Fruit fly (Drosophila melanogaster) whole organism, embryonic: ENCODE results near the gene CG33643.

ENCODE experiments used
- Abd-B ChIP-seq: fragments of 200-800 bp; sonication (Bioruptor generic); optimal IDR thresholded peaks from 2 replicates; lab custom pipeline; 2018; ENCODE audit warnings: missing biosample characterization, mild to moderate bottlenecking, missing genetic modification characterization, moderate library complexity
- Adf1 ChIP-seq: fragments of 200-800 bp; sonication (Bioruptor generic); IDR thresholded peaks from 2 replicates; pipeline ENCODE4 v1.3.6; 2022; ENCODE audit warnings: missing biosample characterization, missing genetic modification characterization
- BtbVII ChIP-seq: fragments of 200-800 bp; sonication (Bioruptor generic); optimal IDR thresholded peaks from 3 replicates; lab custom pipeline; 2017; ENCODE audit warnings: missing biosample characterization, mild to moderate bottlenecking, missing genetic modification characterization
- CG10267 ChIP-seq: fragments of 200-800 bp; sonication (Bioruptor generic); optimal IDR thresholded peaks from 2 replicates; lab custom pipeline; 2018; ENCODE audit warnings: missing biosample characterization, mild to moderate bottlenecking, missing genetic modification characterization, moderate library complexity
- CG10274 ChIP-seq: fragments of 200-800 bp; sonication (Bioruptor generic); optimal IDR thresholded peaks from 3 replicates; lab custom pipeline; 2017; ENCODE audit warnings: missing biosample characterization, mild to moderate bottlenecking, missing genetic modification characterization
- CG11504 ChIP-seq: fragments of 200-800 bp; sonication (Bioruptor generic); optimal IDR thresholded peaks from 3 replicates; lab custom pipeline; 2019; ENCODE audit warnings: missing biosample characterization, mild to moderate bottlenecking, missing genetic modification characterization, moderate library complexity
- CG12071 ChIP-seq: fragments of 200-800 bp; sonication (Bioruptor generic); optimal IDR thresholded peaks from 3 replicates; lab custom pipeline; 2018; ENCODE audit warnings: missing biosample characterization, mild to moderate bottlenecking, missing genetic modification characterization
- CG15269 ChIP-seq: fragments of 200-800 bp; sonication (Bioruptor generic); optimal IDR thresholded peaks from 2 replicates; lab custom pipeline; 2018; ENCODE audit warnings: missing biosample characterization, mild to moderate bottlenecking, missing genetic modification characterization, moderate library complexity
- CG17359 ChIP-seq: fragments of 200-800 bp; sonication (Bioruptor generic); optimal IDR thresholded peaks from 3 replicates; lab custom pipeline; 2018; ENCODE audit warnings: missing biosample characterization, mild to moderate bottlenecking, missing genetic modification characterization, moderate library complexity
- CG1832 ChIP-seq: fragments of 200-800 bp; sonication (Bioruptor generic); optimal IDR thresholded peaks from 2 replicates; lab custom pipeline; 2017; ENCODE audit warnings: missing biosample characterization, mild to moderate bottlenecking, missing genetic modification characterization, inconsistent platforms
- CG2678 ChIP-seq: fragments of 200-800 bp; sonication (Bioruptor generic); optimal IDR thresholded peaks from 3 replicates; lab custom pipeline; 2019; ENCODE audit warnings: missing biosample characterization, mild to moderate bottlenecking, missing genetic modification characterization, moderate library complexity
- CG2712 ChIP-seq: fragments of 200-800 bp; optimal IDR thresholded peaks from 3 replicates; lab custom pipeline; 2019; ENCODE audit warnings: missing biosample characterization, mild to moderate bottlenecking, missing genetic modification characterization, moderate library complexity
- CG32772 ChIP-seq: fragments of 200-800 bp; sonication (Bioruptor generic); IDR thresholded peaks from 2 replicates; pipeline ENCODE4 v1.3.6; 2022; ENCODE audit warnings: missing biosample characterization, missing genetic modification characterization
- CG3847 ChIP-seq: fragments of 200-800 bp; sonication (Bioruptor generic); IDR thresholded peaks from 2 replicates; pipeline ENCODE4 v1.3.6; 2022; ENCODE audit warnings: missing biosample characterization, missing genetic modification characterization
- CG4730 ChIP-seq: fragments of 200-800 bp; sonication (Bioruptor generic); IDR thresholded peaks from 2 replicates; pipeline ENCODE4 v1.3.6; 2022; ENCODE audit warnings: missing biosample characterization, missing genetic modification characterization
- CG6813 ChIP-seq: fragments of 200-800 bp; sonication (Bioruptor generic); optimal IDR thresholded peaks from 2 replicates; lab custom pipeline; 2017; ENCODE audit warnings: missing biosample characterization, missing genetic modification characterization, mild to moderate bottlenecking, moderate library complexity, missing genetic modification reagents
- CG8944 ChIP-seq: fragments of 200-800 bp; sonication (Bioruptor generic); optimal IDR thresholded peaks from 3 replicates; lab custom pipeline; 2016; ENCODE audit warnings: missing biosample characterization, missing genetic modification characterization
- CG9437 ChIP-seq: fragments of 200-800 bp; sonication (Bioruptor generic); optimal IDR thresholded peaks from 2 replicates; lab custom pipeline; 2018; ENCODE audit warnings: missing biosample characterization, mild to moderate bottlenecking, missing genetic modification characterization
- Dfd ChIP-seq, 2 experiments: fragments of >200 bp; optimal IDR thresholded peaks; 2 replicates each; lab custom pipeline; 2017; ENCODE audit warnings: missing biosample characterization in 2 of 2, missing genetic modification characterization in 2 of 2
- Dref ChIP-seq: fragments of 200-800 bp; sonication (Bioruptor generic); IDR thresholded peaks from 2 replicates; pipeline ENCODE4 v1.3.6; 2022; ENCODE audit warnings: missing biosample characterization, missing genetic modification characterization
- Gsc ChIP-seq: fragments of 200-800 bp; sonication (Bioruptor generic); IDR thresholded peaks from 2 replicates; pipeline ENCODE4 v1.3.6; 2022; ENCODE audit warnings: missing biosample characterization, missing genetic modification characterization
- HmgZ ChIP-seq: fragments of 200-800 bp; sonication (Bioruptor generic); optimal IDR thresholded peaks from 2 replicates; lab custom pipeline; 2018; ENCODE audit warnings: missing biosample characterization, mild to moderate bottlenecking, missing genetic modification characterization
- Mrtf ChIP-seq: fragments of 200-800 bp; sonication (Bioruptor generic); IDR thresholded peaks from 3 replicates; pipeline ENCODE4 v1.3.6; 2022; ENCODE audit warnings: missing biosample characterization, missing genetic modification characterization
- Nf-YC ChIP-seq: fragments of 200-800 bp; optimal IDR thresholded peaks from 3 replicates; lab custom pipeline; 2019; ENCODE audit warnings: missing biosample characterization, mild to moderate bottlenecking, missing genetic modification characterization, moderate library complexity
- Rfx ChIP-seq: fragments of 200-800 bp; sonication (Bioruptor generic); IDR thresholded peaks from 2 replicates; pipeline ENCODE4 v1.3.6; 2022; ENCODE audit warnings: missing biosample characterization, missing genetic modification characterization
- Sox102F ChIP-seq: fragments of 200-800 bp; sonication (Bioruptor generic); optimal IDR thresholded peaks from 2 replicates; lab custom pipeline; 2018; ENCODE audit warnings: missing biosample characterization, mild to moderate bottlenecking, missing genetic modification characterization, moderate library complexity
- Stat92E ChIP-seq, 3 experiments: fragments of >200 bp in 2 of 3; fragments of 200-800 bp in 1 of 3; sonication (Bioruptor generic) in 1 of 3; optimal IDR thresholded peaks; 2 replicates each; lab custom pipeline; 2017 to 2019; ENCODE audit warnings: missing biosample characterization in 3 of 3, missing genetic modification characterization in 3 of 3, mild to moderate bottlenecking in 1 of 3, moderate library complexity in 1 of 3
- ase ChIP-seq: fragments of 200-800 bp; sonication (Bioruptor generic); IDR thresholded peaks from 3 replicates; pipeline ENCODE4 v1.3.6; 2022; ENCODE audit warnings: missing biosample characterization, missing genetic modification characterization
- az2 ChIP-seq: fragments of 200-800 bp; sonication (Bioruptor generic); optimal IDR thresholded peaks from 3 replicates; lab custom pipeline; 2016; ENCODE audit warnings: missing biosample characterization, missing genetic modification characterization
- cas ChIP-seq: fragments of 200-800 bp; sonication (Bioruptor generic); IDR thresholded peaks from 2 replicates; pipeline ENCODE4 v1.3.6; 2022; ENCODE audit warnings: missing biosample characterization, missing genetic modification characterization
- crol ChIP-seq: fragments of 200-800 bp; sonication (Bioruptor generic); IDR thresholded peaks from 2 replicates; pipeline ENCODE4 v1.3.6; 2022; ENCODE audit warnings: missing biosample characterization, missing genetic modification characterization
- dan ChIP-seq: fragments of 200-800 bp; sonication (Bioruptor generic); IDR thresholded peaks from 2 replicates; pipeline ENCODE4 v1.3.6; 2022; ENCODE audit warnings: missing biosample characterization, missing genetic modification characterization
- ems ChIP-seq: fragments of 200-800 bp; sonication (Bioruptor generic); optimal IDR thresholded peaks from 3 replicates; lab custom pipeline; 2016; ENCODE audit warnings: missing biosample characterization, missing genetic modification characterization
- ewg ChIP-seq: fragments of 200-800 bp; sonication (Bioruptor generic); optimal IDR thresholded peaks from 3 replicates; lab custom pipeline; 2017; ENCODE audit warnings: mild to moderate bottlenecking, missing biosample characterization, missing genetic modification reagents, missing genetic modification characterization
- fd64A ChIP-seq: fragments of 200-800 bp; sonication (Bioruptor generic); optimal IDR thresholded peaks from 3 replicates; lab custom pipeline; 2018; ENCODE audit warnings: missing biosample characterization, mild to moderate bottlenecking, missing genetic modification characterization
- fd96Cb ChIP-seq: fragments of 200-800 bp; sonication (Bioruptor generic); optimal IDR thresholded peaks from 2 replicates; lab custom pipeline; 2018; ENCODE audit warnings: missing biosample characterization, mild to moderate bottlenecking, missing genetic modification characterization, moderate library complexity
- grn ChIP-seq: fragments of 200-800 bp; sonication (Bioruptor generic); optimal IDR thresholded peaks from 3 replicates; lab custom pipeline; 2017; ENCODE audit warnings: missing biosample characterization, missing genetic modification characterization
- h ChIP-seq: fragments of >200 bp; optimal IDR thresholded peaks from 2 replicates; lab custom pipeline; 2017
- inv ChIP-seq: fragments of 200-800 bp; sonication (Bioruptor generic); IDR thresholded peaks from 2 replicates; pipeline ENCODE4 v1.3.6; 2022; ENCODE audit warnings: missing biosample characterization, missing genetic modification characterization; ENCODE audit not compliant: partially characterized antibody
- lilli ChIP-seq: fragments of 200-800 bp; sonication (Bioruptor generic); optimal IDR thresholded peaks from 3 replicates; lab custom pipeline; 2016; ENCODE audit warnings: missing biosample characterization, missing genetic modification characterization
- maf-S ChIP-seq: fragments of 200-800 bp; sonication (Bioruptor generic); optimal IDR thresholded peaks from 2 replicates; lab custom pipeline; 2016; ENCODE audit warnings: missing biosample characterization, missing genetic modification characterization
- mld ChIP-seq: fragments of 200-800 bp; sonication (Bioruptor generic); IDR thresholded peaks from 3 replicates; pipeline ENCODE4 v1.3.6; 2022; ENCODE audit warnings: missing biosample characterization, missing genetic modification characterization; ENCODE audit not compliant: partially characterized antibody
- p53 ChIP-seq: fragments of 200-800 bp; sonication (Bioruptor generic); optimal IDR thresholded peaks from 2 replicates; lab custom pipeline; 2016; ENCODE audit warnings: missing biosample characterization, missing genetic modification characterization
- repo ChIP-seq: fragments of 200-800 bp; sonication (Bioruptor generic); optimal IDR thresholded peaks from 2 replicates; lab custom pipeline; 2016; ENCODE audit warnings: missing biosample characterization, missing genetic modification characterization
- sim ChIP-seq: fragments of 200-800 bp; sonication (Bioruptor generic); IDR thresholded peaks from 2 replicates; pipeline ENCODE4 v1.3.6; 2022; ENCODE audit warnings: missing biosample characterization, missing genetic modification characterization
- slp2 ChIP-seq: fragments of 200-800 bp; sonication (Bioruptor generic); optimal IDR thresholded peaks from 2 replicates; lab custom pipeline; 2016; ENCODE audit warnings: missing biosample characterization, missing genetic modification characterization
- sqz ChIP-seq: fragments of 200-800 bp; sonication (Bioruptor generic); optimal IDR thresholded peaks from 3 replicates; lab custom pipeline; 2018; ENCODE audit warnings: missing biosample characterization, mild to moderate bottlenecking, missing genetic modification characterization
- tna ChIP-seq: fragments of 200-800 bp; sonication (Bioruptor generic); IDR thresholded peaks from 2 replicates; pipeline ENCODE4 v1.3.6; 2022; ENCODE audit warnings: missing biosample characterization, missing genetic modification characterization; ENCODE audit not compliant: partially characterized antibody

Gene CG33643

dm6 chr2L:13548786-13549780, 18.2 kb downstream of the CG33643 start, which contains the start of gene B4 (continued):
- peak; percentile 9 for TF ChIP-seq grn (GFP tag; lab: Kevin White, UChicago)
- no peak for TF ChIP-seq az2 (GFP tag; lab: Kevin White, UChicago)
- TF ChIP-seq CG2712 = no peak
- TF ChIP-seq CG1832 (GFP tag; lab: Kevin White, UChicago) = no peak
- no peak for TF ChIP-seq CG9437
- no peak for TF ChIP-seq Gsc (GFP tag; lab: Robert Waterston, UW)
- TF ChIP-seq CG3847 (GFP tag; lab: Robert Waterston, UW) = peak; percentile 38; the same call in 1 of the 2 replicates
- peak; percentile 40 for TF ChIP-seq CG17359 (tag; lab: Kevin White, UChicago)
- TF ChIP-seq CG6813 = peak; percentile 69
- no peak for TF ChIP-seq CG10267 (tag; lab: Kevin White, UChicago)
- peak; percentile 59; the same call in 1 of the 2 replicates for TF ChIP-seq Rfx (GFP tag; lab: Robert Waterston, UW)
- TF ChIP-seq Mrtf (GFP tag; lab: Robert Waterston, UW) = no peak
- peak; percentile 58; the same call in 1 of the 2 replicates for TF ChIP-seq Adf1
- TF ChIP-seq CG15269 = peak; percentile 9
- peak in 1 of 3 experiments; percentile 28 for TF ChIP-seq Stat92E (GFP tag; optimal IDR thresholded peaks at IDR 0.05; lab: Kevin White, UChicago)
- no peak for TF ChIP-seq Nf-YC
- TF ChIP-seq sim (GFP tag; lab: Robert Waterston, UW) = no peak
- TF ChIP-seq slp2 (GFP tag; lab: Kevin White, UChicago) = no peak
- no peak for TF ChIP-seq dan (GFP tag; lab: Robert Waterston, UW)
- TF ChIP-seq CG10274 (GFP tag; lab: Kevin White, UChicago) = no peak
- TF ChIP-seq p53 (GFP tag; lab: Kevin White, UChicago) = peak; percentile 10
- peak; percentile 72 for TF ChIP-seq CG12071 (GFP tag; lab: Kevin White, UChicago)
- peak; percentile 26; the same call in 1 of the 2 replicates for TF ChIP-seq inv (GFP tag; lab: Robert Waterston, UW)
- TF ChIP-seq ase = no peak
- TF ChIP-seq Abd-B = no peak
- no peak for TF ChIP-seq maf-S (GFP tag; lab: Kevin White, UChicago)
- TF ChIP-seq ewg (GFP tag; lab: Kevin White, UChicago) = peak; percentile 20
- peak; percentile 69 for TF ChIP-seq fd64A (GFP tag; lab: Kevin White, UChicago)
- TF ChIP-seq lilli (GFP tag; lab: Kevin White, UChicago) = peak; percentile 6
- peak; percentile 12 for TF ChIP-seq HmgZ (tag; lab: Kevin White, UChicago)
- TF ChIP-seq tna = peak; percentile 38; the same call in 1 of the 2 replicates
- no peak for TF ChIP-seq mld (GFP tag; lab: Robert Waterston, UW)
- no peak for TF ChIP-seq ems
- peak; percentile 6 for TF ChIP-seq CG11504 (tag; lab: Kevin White, UChicago)
- TF ChIP-seq repo = peak; percentile 44
- TF ChIP-seq cas (GFP tag; lab: Robert Waterston, UW) = no peak
- no peak for TF ChIP-seq fd96Cb (tag; lab: Kevin White, UChicago)
- peak; percentile 94 for TF ChIP-seq sqz (GFP tag; lab: Kevin White, UChicago)
- TF ChIP-seq Sox102F = no peak
- TF ChIP-seq crol (GFP tag; lab: Robert Waterston, UW) = peak; percentile 1; the same call in 1 of the 2 replicates
- TF ChIP-seq Dfd (GFP tag; optimal IDR thresholded peaks at IDR 0.05; lab: Kevin White, UChicago) = no peak
- TF ChIP-seq h (lab: Kevin White, UChicago) = no peak
- TF ChIP-seq CG4730 (GFP tag; lab: Robert Waterston, UW) = no peak
- no peak for TF ChIP-seq CG8944 (GFP tag; lab: Kevin White, UChicago)
- TF ChIP-seq CG32772 (GFP tag; lab: Robert Waterston, UW) = 0 out of 2 replicates have a peak, but pooled peaks have one; percentile 18
- TF ChIP-seq CG2678 = peak; percentile 38
- peak; percentile 55 for TF ChIP-seq BtbVII
- TF ChIP-seq Dref (GFP tag; lab: Robert Waterston, UW) = no peak
